Fruit fly (Drosophila melanogaster) whole organism: ENCODE data around the gene kraken.

ENCODE experiments used
- CG8478 ChIP-seq: fragments of >200 bp; optimal IDR thresholded peaks from 2 replicates; lab custom pipeline; 2018; ENCODE audit warnings: inconsistent platforms
- EcR ChIP-seq, 2 experiments: fragments of >200 bp; optimal IDR thresholded peaks; 2 replicates each; lab custom pipeline; 2017; ENCODE audit warnings: missing biosample characterization in 2 of 2, missing genetic modification characterization in 2 of 2, missing genetic modification reagents in 2 of 2
- psq ChIP-seq: fragments of >200 bp; optimal IDR thresholded peaks from 2 replicates; lab custom pipeline; 2017
- usp ChIP-seq: fragments of >200 bp; optimal IDR thresholded peaks from 2 replicates; lab custom pipeline; 2017; ENCODE audit warnings: missing biosample characterization, missing genetic modification characterization, mixed read lengths

DNA sequence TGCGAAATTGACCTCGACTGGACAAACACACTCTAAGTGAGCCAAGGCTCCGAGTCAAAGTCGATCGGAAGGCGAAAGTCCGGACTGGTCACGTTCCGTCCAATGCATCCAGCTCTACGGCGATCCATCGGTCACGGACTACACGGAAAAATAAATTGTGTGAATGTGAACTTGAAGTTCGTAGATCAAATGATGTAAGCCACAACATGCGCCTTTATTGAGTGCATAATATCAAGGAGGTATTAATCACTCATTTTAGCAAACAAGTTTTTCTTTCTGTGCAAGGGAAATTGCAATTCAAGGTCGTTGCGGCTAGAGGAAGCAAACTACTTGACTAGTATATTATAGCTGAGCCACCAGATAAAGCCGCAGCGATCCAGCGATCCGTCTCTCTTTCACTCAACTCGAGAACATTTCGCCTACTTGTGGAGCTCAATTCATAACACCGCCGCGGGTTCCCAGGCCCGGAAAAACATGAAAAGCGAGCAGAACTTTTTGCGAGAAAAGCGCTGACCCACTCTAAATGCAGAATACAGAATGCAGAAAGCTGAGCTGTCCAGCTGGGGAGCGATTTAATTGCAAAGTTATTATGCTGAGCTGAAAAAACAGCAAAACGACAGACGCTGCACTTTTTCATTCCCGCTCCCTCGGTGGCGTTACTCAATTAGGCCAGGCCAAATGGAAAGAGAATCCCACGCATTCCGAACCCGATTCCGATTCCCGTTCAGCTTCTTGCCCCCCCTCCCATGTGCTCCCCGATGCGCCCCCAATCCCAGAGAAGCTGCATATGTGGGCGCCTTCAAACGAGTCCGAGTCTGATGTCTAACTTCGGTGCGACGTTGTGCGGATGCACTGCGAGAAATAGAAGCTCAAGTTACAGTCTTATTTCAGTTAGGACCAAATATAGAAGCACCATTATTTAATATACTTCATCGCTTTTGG lies 8.4 kb upstream of the kraken start:
- TF ChIP-seq EcR (GFP tag; optimal IDR thresholded peaks at IDR 0.05; lab: Kevin White, UChicago): no peak
- no peak for TF ChIP-seq usp
- no peak for TF ChIP-seq psq (lab: Kevin White, UChicago)
- TF ChIP-seq CG8478: no peak
